Fruit fly (Drosophila melanogaster): Measurements from ENCODE around the gene dac.

dac gene

dm6 chr2L:16495193-16495780 lies 9.5 kb upstream of the dac start (continued):
- TF ChIP-seq CG18476 (GFP tag; optimal IDR thresholded peaks at IDR 0.05): no peak
- no peak for TF ChIP-seq hb (GFP tag; IDR thresholded peaks at IDR 0.05; ENCODE audit: partially characterized antibody)
- peak; percentile 72 for TF ChIP-seq ap (GFP tag; IDR thresholded peaks at IDR 0.05)
- TF ChIP-seq fru (optimal IDR thresholded peaks at IDR 0.05): no peak
- TF ChIP-seq Lpt (GFP tag; optimal IDR thresholded peaks at IDR 0.05): no peak
- TF ChIP-seq ATbp (GFP tag; optimal IDR thresholded peaks at IDR 0.05): peak; percentile 93
- TF ChIP-seq CG11085 (GFP tag; IDR thresholded peaks at IDR 0.05): no peak
- TF ChIP-seq BEAF-32 (GFP tag; optimal IDR thresholded peaks at IDR 0.05): no peak
- TF ChIP-seq hbn (GFP tag; IDR thresholded peaks at IDR 0.05; ENCODE audit: partially characterized antibody): no peak
- no peak for TF ChIP-seq CG1233 (GFP tag; optimal IDR thresholded peaks at IDR 0.05)
- no peak for TF ChIP-seq CG30020 (tag; optimal IDR thresholded peaks at IDR 0.05)
- peak; percentile 81 for TF ChIP-seq slbo (GFP tag; IDR thresholded peaks at IDR 0.05)
- TF ChIP-seq vnd (GFP tag; IDR thresholded peaks at IDR 0.05; ENCODE audit: partially characterized antibody): no peak
- no peak for TF ChIP-seq Neu2 (GFP tag; optimal IDR thresholded peaks at IDR 0.05; ENCODE audit: borderline replicate concordance)
- peak; percentile 84 for TF ChIP-seq ewg (GFP tag; optimal IDR thresholded peaks at IDR 0.05)
- TF ChIP-seq CG1792 (GFP tag; optimal IDR thresholded peaks at IDR 0.05): no peak
- peak; percentile 94 for TF ChIP-seq CG6654 (GFP tag; optimal IDR thresholded peaks at IDR 0.05)
- no peak for TF ChIP-seq dan (GFP tag; IDR thresholded peaks at IDR 0.05)
- 0 out of 3 replicates have a peak, but pooled peaks have one; percentile 34 for TF ChIP-seq so (GFP tag; IDR thresholded peaks at IDR 0.05)
- TF ChIP-seq lmd (GFP tag; IDR thresholded peaks at IDR 0.05): peak; percentile 84
- no peak for TF ChIP-seq CG3726 (GFP tag; IDR thresholded peaks at IDR 0.05)
- TF ChIP-seq CG14710 (tag; optimal IDR thresholded peaks at IDR 0.05): no peak
- no peak for TF ChIP-seq Hr39 (optimal IDR thresholded peaks at IDR 0.05)
- TF ChIP-seq dimm (GFP tag; IDR thresholded peaks at IDR 0.05): no peak
- peak; percentile 72 for TF ChIP-seq CG16863 (GFP tag; optimal IDR thresholded peaks at IDR 0.05)
- TF ChIP-seq Dref (GFP tag; IDR thresholded peaks at IDR 0.05): no peak
- peak; percentile 69 for TF ChIP-seq NC2α (GFP tag; optimal IDR thresholded peaks at IDR 0.05)
- TF ChIP-seq CG17359 (tag; optimal IDR thresholded peaks at IDR 0.05): no peak
- no peak for TF ChIP-seq CG5953 (GFP tag; IDR thresholded peaks at IDR 0.05)
- TF ChIP-seq Spps (tag; optimal IDR thresholded peaks at IDR 0.05): no peak
- TF ChIP-seq CG15514 (GFP tag; optimal IDR thresholded peaks at IDR 0.05): no peak
- no peak for TF ChIP-seq Dbx (GFP tag; IDR thresholded peaks at IDR 0.05)
- no peak for TF ChIP-seq CG9797 (GFP tag; optimal IDR thresholded peaks at IDR 0.05)
- no peak for TF ChIP-seq sr (GFP tag; IDR thresholded peaks at IDR 0.05)
- no peak for TF ChIP-seq CG6683 (GFP tag; optimal IDR thresholded peaks at IDR 0.05)
- TF ChIP-seq Ets65A (GFP tag): no peak
- no peak for TF ChIP-seq Dfd (GFP tag; optimal IDR thresholded peaks at IDR 0.05)
- TF ChIP-seq Usf (GFP tag; optimal IDR thresholded peaks at IDR 0.05): peak; percentile 39
- peak; percentile 76 to 89 for TF ChIP-seq chif (GFP tag; optimal IDR thresholded peaks at IDR 0.05)
- no peak for TF ChIP-seq CG10543 (GFP tag; optimal IDR thresholded peaks at IDR 0.05)
- no peak for TF ChIP-seq yki (optimal IDR thresholded peaks at IDR 0.05)
- TF ChIP-seq tll (GFP tag; optimal IDR thresholded peaks at IDR 0.05): no peak
- no peak for TF ChIP-seq knrl (GFP tag; IDR thresholded peaks at IDR 0.05; ENCODE audit: partially characterized antibody)
- peak; percentile 92 for TF ChIP-seq CoRest (tag; optimal IDR thresholded peaks at IDR 0.05)
- TF ChIP-seq Taf1 (GFP tag; IDR thresholded peaks at IDR 0.05): no peak
- peak; percentile 91 for TF ChIP-seq CG2202 (tag; optimal IDR thresholded peaks at IDR 0.05)
- TF ChIP-seq CG10431 (GFP tag; optimal IDR thresholded peaks at IDR 0.05): peak; percentile 69
- TF ChIP-seq CG43689 (GFP tag; IDR thresholded peaks at IDR 0.05): peak; percentile 54; the same call in 1 of the 2 replicates
- no peak for TF ChIP-seq Hmx (GFP tag; optimal IDR thresholded peaks at IDR 0.05)
- TF ChIP-seq ems (GFP tag; optimal IDR thresholded peaks at IDR 0.05): no peak
- TF ChIP-seq CG8765 (GFP tag; IDR thresholded peaks at IDR 0.05): no peak
- peak; percentile 40; the same call in 1 of the 3 replicates for TF ChIP-seq CG11695 (GFP tag; IDR thresholded peaks at IDR 0.05)

Data from whole organism, embryonic.